Worm (Caenorhabditis elegans): ENCODE measurements around the gene C52B9.4.

DNA sequence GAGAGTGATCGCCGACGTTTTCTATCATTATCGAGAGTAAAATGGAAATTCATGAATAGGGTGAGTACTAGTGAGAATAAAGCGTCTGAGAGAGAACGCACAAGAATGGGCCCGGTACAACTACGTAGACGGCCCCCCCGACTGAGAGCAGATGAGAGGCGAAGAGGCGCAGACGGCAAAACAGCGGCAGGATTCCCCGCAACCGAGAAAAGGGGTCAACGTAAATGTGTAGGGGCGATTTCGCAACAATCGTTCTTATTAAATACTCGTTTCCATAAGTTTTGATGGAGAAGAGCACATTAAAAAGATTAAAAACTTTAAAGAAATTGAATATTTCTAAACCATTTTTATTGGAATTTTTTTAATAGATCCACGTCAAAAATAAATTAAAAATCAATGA, 45.8 kb upstream of the C52B9.4 start:
- no peak for TF ChIP-seq tab-1 (GFP tag; IDR thresholded peaks at IDR 0.05)
- TF ChIP-seq flt-1 (GFP tag; IDR thresholded peaks at IDR 0.05), result no peak
- no peak for TF ChIP-seq ref-1 (GFP tag; conservative IDR thresholded peaks at IDR 0.05)
- no peak for TF ChIP-seq med-1 (GFP tag; optimal IDR thresholded peaks at IDR 0.05; ENCODE audit: insufficient read depth)
- no peak for TF ChIP-seq ztf-29 (GFP tag; IDR thresholded peaks at IDR 0.05)
- TF ChIP-seq klf-2 (GFP tag; conservative IDR thresholded peaks at IDR 0.05), result no peak
